Fruit fly (Drosophila melanogaster) whole organism, embryonic: Measurements from ENCODE around the gene CaMKI.

Source experiments
- B-H1 ChIP-seq: fragments of 200-800 bp; sonication (Bioruptor generic); IDR thresholded peaks from 3 replicates; pipeline ENCODE4 v1.3.6; 2022; ENCODE audit warnings: missing biosample characterization, missing genetic modification characterization
- Bdp1 ChIP-seq: fragments of 200-800 bp; sonication (Bioruptor generic); optimal IDR thresholded peaks from 3 replicates; lab custom pipeline; 2016; ENCODE audit warnings: missing biosample characterization, missing genetic modification characterization
- CG1024 ChIP-seq: fragments of 200-800 bp; sonication (Bioruptor generic); IDR thresholded peaks from 2 replicates; pipeline ENCODE4 v1.3.6; 2022; ENCODE audit warnings: missing biosample characterization, missing genetic modification characterization
- CG10267 ChIP-seq: fragments of 200-800 bp; sonication (Bioruptor generic); optimal IDR thresholded peaks from 2 replicates; lab custom pipeline; 2018; ENCODE audit warnings: missing biosample characterization, mild to moderate bottlenecking, missing genetic modification characterization, moderate library complexity
- CG10274 ChIP-seq: fragments of 200-800 bp; sonication (Bioruptor generic); optimal IDR thresholded peaks from 3 replicates; lab custom pipeline; 2017; ENCODE audit warnings: missing biosample characterization, mild to moderate bottlenecking, missing genetic modification characterization
- CG10979 ChIP-seq: fragments of 200-800 bp; sonication (Bioruptor generic); optimal IDR thresholded peaks from 2 replicates; lab custom pipeline; 2018; ENCODE audit warnings: missing biosample characterization, mild to moderate bottlenecking, missing genetic modification characterization, moderate library complexity
- CG18619 ChIP-seq: fragments of 200-800 bp; sonication (Bioruptor generic); optimal IDR thresholded peaks from 3 replicates; lab custom pipeline; 2017; ENCODE audit warnings: missing biosample characterization, mild to moderate bottlenecking, missing genetic modification characterization
- CG2712 ChIP-seq: fragments of 200-800 bp; optimal IDR thresholded peaks from 3 replicates; lab custom pipeline; 2019; ENCODE audit warnings: missing biosample characterization, mild to moderate bottlenecking, missing genetic modification characterization, moderate library complexity
- CG31224 ChIP-seq: fragments of 200-800 bp; sonication (Bioruptor generic); IDR thresholded peaks from 2 replicates; pipeline ENCODE4 v1.3.6; 2022; ENCODE audit warnings: missing biosample characterization, missing genetic modification characterization
- CG31365 ChIP-seq: fragments of 200-800 bp; sonication (Bioruptor generic); optimal IDR thresholded peaks from 2 replicates; lab custom pipeline; 2018; ENCODE audit warnings: missing biosample characterization, mild to moderate bottlenecking, missing genetic modification characterization
- CG32767 ChIP-seq: fragments of 200-800 bp; sonication (Bioruptor generic); IDR thresholded peaks from 2 replicates; pipeline ENCODE4 v1.3.6; 2022; ENCODE audit warnings: missing biosample characterization, missing genetic modification characterization
- CG3726 ChIP-seq: fragments of 200-800 bp; sonication (Bioruptor generic); IDR thresholded peaks from 3 replicates; pipeline ENCODE4, ENCODE4 v1.3.6; 2022; ENCODE audit warnings: missing biosample characterization, missing genetic modification characterization
- CG42726 ChIP-seq: fragments of 200-800 bp; sonication (Bioruptor generic); IDR thresholded peaks from 2 replicates; pipeline ENCODE4 v1.3.6; 2022; ENCODE audit warnings: missing biosample characterization, missing genetic modification characterization; ENCODE audit not compliant: partially characterized antibody
- CG4820 ChIP-seq: fragments of 200-800 bp; sonication (Bioruptor generic); optimal IDR thresholded peaks from 3 replicates; lab custom pipeline; 2016; ENCODE audit warnings: missing biosample characterization, missing genetic modification characterization
- CG5953 ChIP-seq: fragments of 200-800 bp; sonication (Bioruptor generic); IDR thresholded peaks from 2 replicates; pipeline ENCODE4 v1.3.6; 2022; ENCODE audit warnings: missing biosample characterization, missing genetic modification characterization
- CG6689 ChIP-seq: fragments of 200-800 bp; sonication (Bioruptor generic); IDR thresholded peaks from 2 replicates; pipeline ENCODE4 v1.3.6; 2022; ENCODE audit warnings: missing biosample characterization, missing genetic modification characterization
- CG7271 ChIP-seq: fragments of 200-800 bp; sonication (Bioruptor generic); optimal IDR thresholded peaks from 2 replicates; lab custom pipeline; 2018; ENCODE audit warnings: missing biosample characterization, mild to moderate bottlenecking, missing genetic modification characterization, moderate library complexity
- CG8089 ChIP-seq: fragments of 200-800 bp; sonication (Bioruptor generic); optimal IDR thresholded peaks from 3 replicates; lab custom pipeline; 2016; ENCODE audit warnings: missing biosample characterization, missing genetic modification characterization
- CG8944 ChIP-seq: fragments of 200-800 bp; sonication (Bioruptor generic); optimal IDR thresholded peaks from 3 replicates; lab custom pipeline; 2016; ENCODE audit warnings: missing biosample characterization, missing genetic modification characterization
- CG9215 ChIP-seq: fragments of 200-800 bp; sonication (Bioruptor generic); IDR thresholded peaks from 2 replicates; pipeline ENCODE4 v1.3.6; 2022; ENCODE audit warnings: missing biosample characterization, missing genetic modification characterization
- CG9932 ChIP-seq: fragments of 200-800 bp; sonication (Bioruptor generic); IDR thresholded peaks from 2 replicates; pipeline ENCODE4 v1.3.6; 2022; ENCODE audit warnings: missing biosample characterization, missing genetic modification characterization
- CTCF ChIP-seq: fragments of 200-800 bp; sonication (Bioruptor generic); optimal IDR thresholded peaks from 2 replicates; lab custom pipeline; 2017; ENCODE audit warnings: missing biosample characterization, mild to moderate bottlenecking, missing genetic modification characterization, moderate library complexity
- CrebB ChIP-seq: fragments of 200-800 bp; sonication (Bioruptor generic); optimal IDR thresholded peaks from 3 replicates; lab custom pipeline; 2018; ENCODE audit warnings: missing biosample characterization, mild to moderate bottlenecking, missing genetic modification characterization
- Dip3 ChIP-seq: fragments of 200-800 bp; sonication (Bioruptor generic); optimal IDR thresholded peaks from 3 replicates; lab custom pipeline; 2016; ENCODE audit warnings: missing biosample characterization, missing genetic modification characterization
- Drgx ChIP-seq: fragments of 200-800 bp; sonication (Bioruptor generic); IDR thresholded peaks from 2 replicates; pipeline ENCODE4 v1.3.6; 2022; ENCODE audit warnings: missing biosample characterization, missing genetic modification characterization
- Elba2 ChIP-seq: fragments of 200-800 bp; sonication (Bioruptor generic); optimal IDR thresholded peaks from 3 replicates; lab custom pipeline; 2016; ENCODE audit warnings: missing biosample characterization, missing genetic modification characterization
- Kr ChIP-seq: fragments of 200-800 bp; sonication (Bioruptor generic); optimal IDR thresholded peaks from 2 replicates; lab custom pipeline; 2017; ENCODE audit warnings: missing biosample characterization, mild to moderate bottlenecking, missing genetic modification characterization
- NfI ChIP-seq: fragments of 200-800 bp; sonication (Bioruptor generic); optimal IDR thresholded peaks from 3 replicates; lab custom pipeline; 2018; ENCODE audit warnings: missing biosample characterization, mild to moderate bottlenecking, missing genetic modification characterization, moderate library complexity
- Oaz ChIP-seq: fragments of 200-800 bp; sonication (Bioruptor generic); IDR thresholded peaks from 2 replicates; pipeline ENCODE4 v1.3.6; 2022; ENCODE audit warnings: missing biosample characterization, missing genetic modification characterization
- Poxn ChIP-seq: fragments of 200-800 bp; sonication (Bioruptor generic); IDR thresholded peaks from 2 replicates; pipeline ENCODE4 v1.3.6; 2022; ENCODE audit warnings: missing biosample characterization, missing genetic modification characterization
- Sox100B ChIP-seq: fragments of 200-800 bp; sonication (Bioruptor generic); optimal IDR thresholded peaks from 3 replicates; lab custom pipeline; 2018; ENCODE audit warnings: missing biosample characterization, mild to moderate bottlenecking, missing genetic modification characterization
- al ChIP-seq: fragments of 200-800 bp; sonication (Bioruptor generic); IDR thresholded peaks from 2 replicates; pipeline ENCODE4 v1.3.6; 2022; ENCODE audit warnings: missing biosample characterization, missing genetic modification characterization
- btn ChIP-seq: fragments of 200-800 bp; sonication (Bioruptor generic); optimal IDR thresholded peaks from 2 replicates; lab custom pipeline; 2016; ENCODE audit warnings: missing biosample characterization, missing genetic modification characterization
- cg ChIP-seq: fragments of 200-800 bp; sonication (Bioruptor generic); optimal IDR thresholded peaks from 3 replicates; lab custom pipeline; 2019; ENCODE audit warnings: missing biosample characterization, mild to moderate bottlenecking, missing genetic modification characterization, moderate library complexity
- crp ChIP-seq, 2 experiments: fragments of 200-800 bp; sonication (Bioruptor generic); optimal IDR thresholded peaks; 2 replicates in 1 of 2; 3 replicates in 1 of 2; lab custom pipeline; 2017; ENCODE audit warnings: missing biosample characterization in 2 of 2, missing genetic modification characterization in 2 of 2, mild to moderate bottlenecking in 1 of 2, moderate library complexity in 1 of 2
- da ChIP-seq: fragments of 200-800 bp; sonication (Bioruptor generic); optimal IDR thresholded peaks from 2 replicates; lab custom pipeline; 2016; ENCODE audit warnings: missing biosample characterization, missing genetic modification characterization
- disco-r ChIP-seq: fragments of 200-800 bp; sonication (Bioruptor generic); optimal IDR thresholded peaks from 2 replicates; lab custom pipeline; 2016; ENCODE audit warnings: missing biosample characterization, missing genetic modification characterization
- dpn ChIP-seq, 2 experiments: fragments of 200-800 bp; sonication (Bioruptor generic); optimal IDR thresholded peaks; 3 replicates each; lab custom pipeline; 2016; ENCODE audit warnings: missing biosample characterization in 2 of 2, missing genetic modification characterization in 2 of 2
- fd3F ChIP-seq: fragments of 200-800 bp; sonication (Bioruptor generic); optimal IDR thresholded peaks from 2 replicates; lab custom pipeline; 2018; ENCODE audit warnings: missing biosample characterization, mild to moderate bottlenecking, missing genetic modification characterization, moderate library complexity
- ftz-f1 ChIP-seq: fragments of 200-800 bp; sonication (Bioruptor generic); optimal IDR thresholded peaks from 2 replicates; lab custom pipeline; 2016; ENCODE audit warnings: missing biosample characterization, missing genetic modification characterization
- gem ChIP-seq: fragments of 200-800 bp; sonication (Bioruptor generic); optimal IDR thresholded peaks from 2 replicates; lab custom pipeline; 2019; ENCODE audit warnings: missing biosample characterization, mild to moderate bottlenecking, missing genetic modification characterization, moderate library complexity
- ham ChIP-seq: fragments of 200-800 bp; sonication (Bioruptor generic); IDR thresholded peaks from 2 replicates; pipeline ENCODE4 v1.3.6; 2022; ENCODE audit warnings: missing biosample characterization, missing genetic modification characterization
- jing ChIP-seq: fragments of 200-800 bp; sonication (Bioruptor generic); optimal IDR thresholded peaks from 2 replicates; lab custom pipeline; 2018; ENCODE audit warnings: missing biosample characterization, mild to moderate bottlenecking, missing genetic modification characterization
- lbe ChIP-seq: fragments of 200-800 bp; sonication (Bioruptor generic); optimal IDR thresholded peaks from 2 replicates; lab custom pipeline; 2016; ENCODE audit warnings: missing biosample characterization, mild to moderate bottlenecking, missing genetic modification characterization
- nom ChIP-seq: fragments of 200-800 bp; sonication (Bioruptor generic); optimal IDR thresholded peaks from 2 replicates; lab custom pipeline; 2017; ENCODE audit warnings: missing biosample characterization, missing genetic modification characterization, mild to moderate bottlenecking, moderate library complexity, missing genetic modification reagents
- prd ChIP-seq, 3 experiments: fragments of >200 bp in 2 of 3; fragments of 200-800 bp in 1 of 3; sonication (Bioruptor generic) in 1 of 3; optimal IDR thresholded peaks in 2 of 3; IDR thresholded peaks in 1 of 3; 2 replicates in 2 of 3; 3 replicates in 1 of 3; pipeline versions ENCODE4 v1.3.6 to Lab custom; 2017 to 2022; ENCODE audit warnings: missing biosample characterization in 1 of 3, missing genetic modification characterization in 1 of 3
- scrt ChIP-seq: fragments of 200-800 bp; sonication (Bioruptor generic); optimal IDR thresholded peaks from 2 replicates; lab custom pipeline; 2018; ENCODE audit warnings: missing biosample characterization, mild to moderate bottlenecking, missing genetic modification characterization, moderate library complexity
- seq ChIP-seq: fragments of 200-800 bp; sonication (Bioruptor generic); IDR thresholded peaks from 2 replicates; pipeline ENCODE4 v1.3.6; 2022; ENCODE audit warnings: missing biosample characterization, missing genetic modification characterization
- sim ChIP-seq: fragments of 200-800 bp; sonication (Bioruptor generic); IDR thresholded peaks from 2 replicates; pipeline ENCODE4 v1.3.6; 2022; ENCODE audit warnings: missing biosample characterization, missing genetic modification characterization
- sob ChIP-seq: fragments of 200-800 bp; sonication (Bioruptor generic); IDR thresholded peaks from 2 replicates; pipeline ENCODE4 v1.3.6; 2022; ENCODE audit warnings: missing biosample characterization, missing genetic modification characterization
- sr ChIP-seq: fragments of 200-800 bp; sonication (Bioruptor generic); IDR thresholded peaks from 3 replicates; pipeline ENCODE4 v1.3.6; 2022; ENCODE audit warnings: missing biosample characterization, missing genetic modification characterization
- tgo ChIP-seq: fragments of 200-800 bp; sonication (Bioruptor generic); IDR thresholded peaks from 3 replicates; pipeline ENCODE4 v1.3.6; 2022; ENCODE audit warnings: missing biosample characterization, missing genetic modification characterization
- twi ChIP-seq: fragments of 200-800 bp; optimal IDR thresholded peaks from 2 replicates; lab custom pipeline; 2019; ENCODE audit warnings: missing biosample characterization, mild to moderate bottlenecking, missing genetic modification characterization, moderate library complexity

The CaMKI gene

dm6 chr4:406843-407242, 38.5 kb upstream of the CaMKI start (continued):
- TF ChIP-seq Drgx (GFP tag; lab: Robert Waterston, UW) = no peak
- no peak for TF ChIP-seq CG5953
- TF ChIP-seq btn = no peak
- TF ChIP-seq Dip3 (GFP tag; lab: Kevin White, UChicago) = no peak
- TF ChIP-seq CG8944 (GFP tag; lab: Kevin White, UChicago) = peak; percentile 35
- TF ChIP-seq CG6689 (GFP tag; lab: Robert Waterston, UW) = 0 out of 2 replicates have a peak, but pooled peaks have one; percentile 19
- no peak for TF ChIP-seq Kr (GFP tag; lab: Kevin White, UChicago)
- TF ChIP-seq al (GFP tag; lab: Robert Waterston, UW) = no peak
- TF ChIP-seq CG10267 (tag; lab: Kevin White, UChicago) = peak; percentile 35
- TF ChIP-seq scrt = no peak
- peak; percentile 38 for TF ChIP-seq CG31365 (tag; lab: Kevin White, UChicago)
- TF ChIP-seq CG1024 (GFP tag; lab: Robert Waterston, UW) = no peak
- peak; percentile 38 for TF ChIP-seq CG7271 (tag; lab: Kevin White, UChicago)
- peak; percentile 99 for TF ChIP-seq CTCF (GFP tag; lab: Kevin White, UChicago)
- peak; percentile 52 for TF ChIP-seq gem (tag; lab: Kevin White, UChicago)
- TF ChIP-seq CG31224 (GFP tag; lab: Robert Waterston, UW) = no peak
- TF ChIP-seq CrebB (tag; lab: Kevin White, UChicago) = no peak
- no peak for TF ChIP-seq da (GFP tag; lab: Kevin White, UChicago)
- no peak for TF ChIP-seq ftz-f1 (GFP tag; lab: Kevin White, UChicago)
- TF ChIP-seq CG2712 (tag; lab: Kevin White, UChicago) = peak; percentile 46
- TF ChIP-seq lbe (GFP tag; lab: Kevin White, UChicago) = no peak
- TF ChIP-seq fd3F = peak; percentile 6
- TF ChIP-seq CG9932 (GFP tag; lab: Robert Waterston, UW) = no peak
- no peak for TF ChIP-seq nom (GFP tag; lab: Kevin White, UChicago)
- TF ChIP-seq CG32767 = no peak
- no peak for TF ChIP-seq seq
- no peak for TF ChIP-seq cg (GFP tag; lab: Kevin White, UChicago)
- no peak for TF ChIP-seq CG3726
- peak; percentile 45; the same call in 1 of the 2 replicates for TF ChIP-seq sob
- no peak for TF ChIP-seq B-H1 (GFP tag; lab: Robert Waterston, UW)
- no peak for TF ChIP-seq Oaz (GFP tag; lab: Robert Waterston, UW)
- no peak for TF ChIP-seq CG9215 (GFP tag; lab: Robert Waterston, UW)
- TF ChIP-seq twi = no peak
- TF ChIP-seq CG10979 (tag; lab: Kevin White, UChicago) = peak; percentile 100
- TF ChIP-seq jing (GFP tag; lab: Kevin White, UChicago) = no peak
- TF ChIP-seq NfI = peak; percentile 59
- TF ChIP-seq ham (GFP tag; lab: Robert Waterston, UW) = no peak
- TF ChIP-seq tgo (GFP tag; lab: Robert Waterston, UW) = no peak
- TF ChIP-seq Elba2 = no peak
- no peak for TF ChIP-seq CG10274 (GFP tag; lab: Kevin White, UChicago)
- TF ChIP-seq sim (GFP tag; lab: Robert Waterston, UW) = no peak
- TF ChIP-seq CG8089 (GFP tag; lab: Kevin White, UChicago) = peak; percentile 36
- TF ChIP-seq sr (GFP tag; lab: Robert Waterston, UW) = no peak
- TF ChIP-seq CG4820 (GFP tag; lab: Kevin White, UChicago) = peak; percentile 34
- no peak for TF ChIP-seq CG18619 (GFP tag; lab: Kevin White, UChicago)
- no peak for TF ChIP-seq prd (optimal IDR thresholded peaks at IDR 0.05; lab: Kevin White, UChicago)
- no peak for TF ChIP-seq prd (GFP tag; IDR thresholded peaks at IDR 0.05; lab: Robert Waterston, UW)
- TF ChIP-seq Bdp1 = no peak
- TF ChIP-seq disco-r (GFP tag; lab: Kevin White, UChicago) = no peak
- peak; percentile 26 to 41 for TF ChIP-seq dpn (GFP tag; optimal IDR thresholded peaks at IDR 0.05; lab: Kevin White, UChicago)
- TF ChIP-seq Poxn (GFP tag; lab: Robert Waterston, UW) = no peak
- no peak for TF ChIP-seq CG42726 (GFP tag; lab: Robert Waterston, UW)
- no peak for TF ChIP-seq Sox100B (GFP tag; lab: Kevin White, UChicago)
- no peak for TF ChIP-seq crp (GFP tag; optimal IDR thresholded peaks at IDR 0.05; lab: Kevin White, UChicago)
